Worm (Caenorhabditis elegans): ENCODE results near the gene clh-2.

- TF ChIP-seq gmeb-2 (tag; optimal IDR thresholded peaks at IDR 0.05): no peak
- TF ChIP-seq nhr-11 (tag; optimal IDR thresholded peaks at IDR 0.05): no peak
- TF ChIP-seq ceh-9 (tag; optimal IDR thresholded peaks at IDR 0.05): no peak
- no peak for TF ChIP-seq ama-1 (optimal IDR thresholded peaks at IDR 0.05)
- TF ChIP-seq nhr-232 (tag; optimal IDR thresholded peaks at IDR 0.05): no peak
- TF ChIP-seq dve-1 (tag; optimal IDR thresholded peaks at IDR 0.05): no peak
- TF ChIP-seq syd-9 (tag; optimal IDR thresholded peaks at IDR 0.05): no peak
Observed at ce11 chrII:11390865-11391264, 39.2 kb downstream of the clh-2 start, which contains the start of gene shn-1.

Measured in whole organism, late embryonic.